Fruit fly (Drosophila melanogaster): ENCODE results near the gene CG5984.

CG5984 gene

DNA sequence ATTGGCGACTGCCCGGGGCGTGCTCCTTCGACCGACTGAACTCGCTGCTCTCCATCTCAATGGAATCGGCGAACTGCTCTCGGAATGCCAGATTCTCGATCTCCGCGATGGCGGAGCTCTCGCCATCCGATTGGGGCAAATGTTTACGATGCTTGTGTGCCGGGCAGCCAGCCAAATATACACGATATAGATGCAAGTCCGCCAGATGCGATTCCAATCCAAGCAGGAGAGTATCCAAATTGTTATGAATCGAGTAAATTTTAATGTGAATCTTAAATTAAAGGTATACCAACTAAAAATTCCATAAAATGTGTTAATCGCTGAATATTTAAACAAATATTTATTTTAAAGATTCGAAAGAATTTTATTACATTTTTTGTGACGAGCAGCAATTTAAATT lies at the start of gene CG5984:
Gene CG5984 (minus strand): TSS at position 101 of the 400 bp plus-strand sequence.
- TF ChIP-seq Myc (optimal IDR thresholded peaks at IDR 0.05) (no peak), h (optimal IDR thresholded peaks at IDR 0.05) (no peak), Sin3A (optimal IDR thresholded peaks at IDR 0.05) (no peak), insv (optimal IDR thresholded peaks at IDR 0.05) (no peak), psq (optimal IDR thresholded peaks at IDR 0.05) (no peak), ttk (optimal IDR thresholded peaks at IDR 0.05) (no peak)

DNA sequence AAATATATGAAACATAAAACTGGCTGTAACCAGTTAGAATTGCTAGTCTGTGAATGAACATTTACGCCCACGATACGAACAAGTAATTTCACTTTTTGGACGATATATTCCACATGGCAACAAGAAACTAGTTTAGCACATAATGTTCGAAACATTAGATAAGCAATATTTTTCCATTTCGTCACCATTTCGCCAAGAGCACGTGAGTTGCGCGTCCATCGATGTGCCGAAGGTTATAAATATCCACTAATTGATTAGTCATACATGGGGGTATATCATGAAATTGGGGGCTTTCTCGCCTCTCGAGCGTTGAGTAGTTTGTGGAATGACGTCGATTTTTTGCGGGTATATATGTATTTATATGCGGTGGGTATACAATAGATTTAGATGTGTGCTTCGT lies 46.3 kb upstream of the CG5984 start:
- TF ChIP-seq Sin3A (optimal IDR thresholded peaks at IDR 0.05) (no peak), insv (optimal IDR thresholded peaks at IDR 0.05) (no peak), psq (optimal IDR thresholded peaks at IDR 0.05) (no peak), h (optimal IDR thresholded peaks at IDR 0.05) (no peak), Myc (optimal IDR thresholded peaks at IDR 0.05) (no peak), ttk (optimal IDR thresholded peaks at IDR 0.05) (no peak)

DNA sequence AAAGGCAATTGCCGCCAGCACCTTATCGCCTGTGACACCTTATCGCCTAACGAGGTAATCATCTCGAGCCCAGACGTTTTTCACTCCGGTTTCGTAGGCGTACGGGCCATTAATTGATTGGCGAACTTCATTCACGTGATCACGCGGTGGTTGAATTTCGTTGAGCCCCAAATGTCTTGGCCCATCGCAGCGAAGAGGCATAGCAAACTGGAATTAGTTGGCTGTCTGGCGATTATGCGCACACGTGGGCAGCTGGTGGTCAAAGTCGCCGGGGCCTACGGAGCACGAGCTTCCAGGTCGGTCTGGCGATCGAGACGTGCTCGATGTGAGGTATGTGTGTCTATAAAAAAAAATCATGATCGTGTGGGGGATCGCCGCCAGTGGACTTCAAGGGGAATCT lies 45.3 kb upstream of the CG5984 start:
- TF ChIP-seq insv (optimal IDR thresholded peaks at IDR 0.05): no peak
- no peak for TF ChIP-seq ttk (optimal IDR thresholded peaks at IDR 0.05)
- no peak for TF ChIP-seq psq (optimal IDR thresholded peaks at IDR 0.05)
- TF ChIP-seq Myc (optimal IDR thresholded peaks at IDR 0.05): no peak
- TF ChIP-seq h (optimal IDR thresholded peaks at IDR 0.05): no peak
- TF ChIP-seq Sin3A (optimal IDR thresholded peaks at IDR 0.05): no peak

DNA sequence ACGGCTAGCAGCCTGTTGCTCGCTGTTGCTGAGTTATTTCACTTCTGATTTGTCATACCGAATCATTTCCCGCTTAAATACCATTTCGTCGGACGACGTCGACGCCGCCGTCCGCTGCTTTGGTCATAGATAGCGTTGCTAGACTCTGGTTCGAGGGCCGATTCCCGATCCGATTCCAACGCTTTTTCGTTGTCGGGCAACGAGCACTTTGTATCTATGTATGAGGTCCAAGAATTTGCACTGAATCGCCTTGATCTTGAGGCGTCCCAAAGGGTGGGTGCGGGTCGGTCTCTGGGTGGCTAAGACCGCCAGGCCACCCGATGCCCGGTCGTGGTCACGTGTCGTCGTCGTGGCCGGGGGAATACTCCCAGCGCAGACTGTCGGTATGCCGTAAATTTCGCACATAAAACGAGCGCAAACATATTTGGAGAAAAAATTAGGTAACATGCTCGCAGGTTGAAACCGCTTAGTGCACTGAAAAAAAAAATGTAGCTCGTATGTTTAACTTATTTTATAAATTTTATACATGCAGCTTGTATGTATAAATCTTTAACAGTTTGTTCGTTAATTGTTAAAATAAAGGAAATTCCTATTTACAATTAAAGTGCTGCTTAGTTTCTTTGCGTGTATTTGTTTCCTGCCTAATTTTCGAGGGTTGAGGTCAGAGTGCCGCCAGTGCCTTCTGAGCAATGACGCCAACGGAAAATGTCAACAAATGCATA lies 44.5 kb upstream of the CG5984 start, which contains the start of gene CG3348:
Gene CG3348 (minus strand): TSS at position 51 of the 722 bp plus-strand sequence.
- TF ChIP-seq psq (optimal IDR thresholded peaks at IDR 0.05) (no peak), insv (optimal IDR thresholded peaks at IDR 0.05) (no peak), h (optimal IDR thresholded peaks at IDR 0.05) (no peak), ttk (optimal IDR thresholded peaks at IDR 0.05) (no peak)

DNA sequence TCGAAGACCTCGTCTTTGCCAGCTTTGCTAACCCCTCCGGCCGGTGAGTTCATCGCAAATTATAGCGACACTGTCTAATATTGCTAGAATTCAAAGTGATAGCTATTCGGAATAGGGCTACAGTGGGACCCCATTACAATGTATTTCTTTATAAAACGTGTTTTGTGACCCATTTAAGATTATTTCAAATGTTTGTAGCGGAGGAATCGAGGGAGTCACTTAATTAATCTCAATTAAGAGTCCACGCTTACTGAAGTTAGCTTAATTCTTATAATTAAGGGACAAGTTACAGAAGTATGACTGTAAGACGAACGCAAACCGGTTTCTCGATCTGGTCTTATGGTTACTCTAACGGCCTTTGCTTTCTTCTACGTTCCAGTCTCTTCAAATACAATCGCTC lies 41.8 kb upstream of the CG5984 start:
- TF ChIP-seq Myc (optimal IDR thresholded peaks at IDR 0.05): no peak
- no peak for TF ChIP-seq psq (optimal IDR thresholded peaks at IDR 0.05)
- no peak for TF ChIP-seq Sin3A (optimal IDR thresholded peaks at IDR 0.05)
- TF ChIP-seq insv (optimal IDR thresholded peaks at IDR 0.05): no peak
- no peak for TF ChIP-seq h (optimal IDR thresholded peaks at IDR 0.05)

DNA sequence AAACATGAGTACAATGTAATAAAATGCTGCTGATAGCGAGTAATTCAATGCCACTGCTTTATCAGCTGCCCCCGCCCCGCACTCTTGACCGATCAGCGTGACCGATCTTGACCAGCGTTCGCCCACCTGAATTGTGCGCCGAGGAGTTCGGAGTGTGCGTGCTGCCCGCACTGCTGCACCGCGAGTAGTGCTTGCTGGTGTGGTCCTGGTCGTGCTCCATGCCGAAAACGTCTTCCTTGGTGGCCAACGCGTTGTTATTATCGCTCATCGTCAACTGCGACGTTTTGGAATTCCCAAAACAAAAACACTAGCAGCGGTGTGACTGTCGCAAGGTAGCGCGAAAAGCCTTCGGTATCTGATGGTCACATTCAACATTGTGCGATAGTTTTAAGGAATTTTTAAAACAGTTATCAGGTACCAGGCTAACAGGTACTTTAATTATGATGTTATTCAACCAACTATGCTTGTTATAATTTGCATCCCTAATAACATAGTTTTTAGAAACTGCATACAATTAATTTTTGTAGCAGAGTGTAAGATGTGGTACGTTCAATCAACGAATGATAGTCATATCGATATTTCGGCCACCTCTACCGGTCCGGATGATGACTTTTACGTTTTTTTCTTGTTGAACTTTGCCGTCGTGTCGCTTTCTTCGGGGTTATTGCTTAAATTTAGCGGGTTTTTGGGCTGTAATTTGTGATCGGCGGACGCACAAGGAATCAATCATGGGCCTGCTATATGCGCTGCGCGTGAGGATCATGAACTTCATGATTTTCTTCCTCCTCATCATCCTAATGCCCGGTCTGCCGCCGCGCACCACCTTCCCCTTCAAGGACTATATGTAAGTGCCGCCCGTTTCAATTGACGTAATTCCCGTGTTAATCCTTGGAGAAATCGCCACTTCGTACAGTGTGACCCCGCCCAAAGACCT lies 40.7 kb upstream of the CG5984 start, which contains the start of the genes bigmax and Hmu:
Gene bigmax (minus strand): TSS at position 325 of the 934 bp plus-strand sequence.
Gene Hmu (plus strand): TSS at position 568 of the 934 bp plus-strand sequence.
- peak; percentile 38 for TF ChIP-seq Sin3A (optimal IDR thresholded peaks at IDR 0.05)
- TF ChIP-seq h (optimal IDR thresholded peaks at IDR 0.05): no peak

DNA sequence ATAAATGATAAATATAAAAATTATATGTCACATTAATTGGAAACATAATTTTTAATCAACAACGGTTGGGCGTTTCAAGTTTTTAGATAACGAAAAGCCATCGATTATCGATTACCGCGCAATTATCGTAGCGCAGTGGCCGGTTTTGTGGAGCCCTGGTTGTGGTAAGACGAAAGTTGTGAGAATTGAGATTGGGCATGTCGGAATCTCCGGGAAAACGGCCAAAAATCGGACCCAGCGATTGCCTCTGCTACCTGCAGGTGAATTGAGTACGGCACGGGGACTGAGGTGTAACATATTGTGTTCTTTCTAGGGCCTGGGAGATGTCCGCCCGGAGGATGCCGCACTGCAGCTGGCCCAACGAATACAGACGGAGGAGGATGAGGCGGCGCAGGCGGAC lies 35.9 kb upstream of the CG5984 start, which contains the start of gene CG3368:
Gene CG3368 (plus strand): TSS at position 136 of the 400 bp plus-strand sequence.
- TF ChIP-seq Sin3A (optimal IDR thresholded peaks at IDR 0.05) (no peak), insv (optimal IDR thresholded peaks at IDR 0.05) (no peak), h (optimal IDR thresholded peaks at IDR 0.05) (no peak), Myc (optimal IDR thresholded peaks at IDR 0.05) (no peak), psq (optimal IDR thresholded peaks at IDR 0.05) (no peak), ttk (optimal IDR thresholded peaks at IDR 0.05) (no peak)

DNA sequence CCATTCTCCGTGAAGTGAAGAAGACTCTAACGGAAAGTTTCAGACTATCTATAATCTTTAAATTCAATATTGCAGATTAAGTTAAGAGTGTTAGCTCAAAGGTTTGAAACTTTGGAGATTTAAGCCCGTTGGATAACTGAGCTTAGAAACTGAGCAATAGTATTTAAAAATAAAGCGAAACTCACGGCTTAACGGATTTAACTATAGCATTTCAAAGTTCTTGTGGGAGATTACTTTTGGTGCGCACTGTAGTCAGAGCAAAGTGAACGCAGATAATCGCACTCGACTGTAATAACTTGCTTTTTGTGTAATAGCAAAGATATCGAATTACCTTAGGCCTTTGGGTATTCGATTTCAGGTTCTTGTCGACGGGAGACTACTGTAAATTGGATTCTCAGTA lies 34.5 kb upstream of the CG5984 start, which contains the start of gene mrt:
Gene mrt (minus strand): TSS at position 376 of the 400 bp plus-strand sequence.
- TF ChIP-seq psq (optimal IDR thresholded peaks at IDR 0.05) (no peak), insv (optimal IDR thresholded peaks at IDR 0.05) (no peak), Myc (optimal IDR thresholded peaks at IDR 0.05) (no peak), ttk (optimal IDR thresholded peaks at IDR 0.05) (no peak), h (optimal IDR thresholded peaks at IDR 0.05) (no peak), Sin3A (optimal IDR thresholded peaks at IDR 0.05) (no peak)

DNA sequence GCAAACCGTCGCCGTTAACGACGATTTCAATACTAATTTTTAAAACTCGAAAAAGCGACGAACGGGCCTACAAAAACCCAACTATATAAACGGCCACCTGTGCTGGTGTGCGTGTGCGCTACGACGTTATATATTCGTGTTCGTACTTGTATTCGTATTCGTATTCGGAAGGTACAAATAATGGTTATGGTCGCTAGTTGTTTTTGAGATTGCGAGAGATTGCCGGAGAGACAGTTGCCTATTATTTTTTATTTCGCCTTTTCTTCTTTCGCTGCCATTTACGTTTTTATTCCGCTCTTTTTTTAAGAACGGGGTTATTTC lies 34.0 kb upstream of the CG5984 start:
- TF ChIP-seq ttk (optimal IDR thresholded peaks at IDR 0.05) (no peak), psq (optimal IDR thresholded peaks at IDR 0.05) (no peak), Sin3A (optimal IDR thresholded peaks at IDR 0.05) (no peak), Myc (optimal IDR thresholded peaks at IDR 0.05) (no peak)

DNA sequence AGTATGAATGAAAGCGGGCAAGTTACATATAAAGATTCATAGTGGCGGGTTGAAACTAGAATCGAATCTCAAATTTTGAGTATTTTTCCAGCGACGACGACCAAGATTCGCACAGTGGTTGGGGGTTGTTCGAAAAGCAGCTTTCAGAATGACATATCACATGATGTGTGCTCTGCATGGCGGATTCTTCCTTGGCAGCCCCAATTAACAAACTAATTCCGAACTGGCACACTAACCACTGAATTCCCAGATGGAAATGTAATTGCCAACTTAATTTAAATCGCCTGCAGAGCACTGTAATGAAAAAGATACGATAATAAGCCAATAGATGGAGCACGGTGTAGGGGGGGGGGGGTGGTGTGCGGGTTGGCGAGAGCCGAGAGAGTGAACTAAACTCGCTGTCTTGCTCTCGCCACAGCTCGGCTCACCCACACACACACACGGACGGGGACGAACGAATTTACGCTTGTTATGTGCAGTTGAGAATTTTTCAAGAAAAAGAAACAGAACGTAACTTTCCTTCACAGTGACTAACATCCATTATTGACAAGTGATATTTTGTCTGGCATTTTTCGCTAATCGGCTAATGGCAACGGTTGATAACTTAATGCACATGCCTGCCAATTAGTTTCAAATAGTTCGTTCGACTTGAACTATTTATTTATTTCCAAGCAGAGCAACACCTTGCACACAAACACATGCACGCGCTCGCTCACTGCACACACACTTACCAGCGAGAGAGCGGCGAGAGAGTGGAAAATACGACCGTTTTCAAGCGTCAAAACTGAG lies 33.4 kb upstream of the CG5984 start:
- TF ChIP-seq insv (optimal IDR thresholded peaks at IDR 0.05) (no peak), ttk (optimal IDR thresholded peaks at IDR 0.05) (no peak), Myc (optimal IDR thresholded peaks at IDR 0.05) (no peak), psq (optimal IDR thresholded peaks at IDR 0.05) (no peak), Sin3A (optimal IDR thresholded peaks at IDR 0.05) (no peak), h (optimal IDR thresholded peaks at IDR 0.05) (no peak)

DNA sequence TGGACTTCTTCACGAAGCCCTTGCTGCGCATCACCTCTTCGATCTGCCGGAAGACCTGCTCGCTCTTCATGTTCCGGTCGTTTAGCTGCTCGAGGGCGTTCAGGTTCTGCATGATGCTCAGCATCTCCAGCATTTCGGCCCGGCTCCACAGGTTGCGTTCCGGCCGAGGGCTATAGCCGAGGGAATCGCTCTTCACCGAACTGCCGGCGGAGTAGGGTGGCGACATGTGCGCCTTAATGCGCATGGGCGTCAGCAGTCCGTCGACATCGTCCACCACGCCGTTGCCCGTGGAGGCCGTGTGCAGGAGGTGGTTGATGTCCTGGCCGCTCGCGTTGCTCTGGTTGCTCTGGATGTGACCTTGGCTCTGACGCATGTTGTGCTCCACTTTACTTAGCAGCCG lies 31.7 kb upstream of the CG5984 start:
- TF ChIP-seq psq (optimal IDR thresholded peaks at IDR 0.05): no peak
- TF ChIP-seq Myc (optimal IDR thresholded peaks at IDR 0.05): no peak
- TF ChIP-seq h (optimal IDR thresholded peaks at IDR 0.05): no peak
- no peak for TF ChIP-seq Sin3A (optimal IDR thresholded peaks at IDR 0.05)
- peak; percentile 97 for TF ChIP-seq ttk (optimal IDR thresholded peaks at IDR 0.05)
- no peak for TF ChIP-seq insv (optimal IDR thresholded peaks at IDR 0.05)

All from Kc167 (cell line).